Worm (Caenorhabditis elegans) whole organism, L3 larva: ENCODE data around the gene upb-1.

Experiments
- R02D3.7 ChIP-seq: fragments of 150-350 bp; optimal IDR thresholded peaks from 2 replicates; lab custom pipeline; 2014; ENCODE audit warnings: missing biosample characterization, missing genetic modification characterization
- aly-2 ChIP-seq: fragments of 150-350 bp; optimal IDR thresholded peaks from 2 replicates; lab custom pipeline; 2014; ENCODE audit warnings: missing biosample characterization, missing genetic modification characterization
- ceh-9 ChIP-seq: sonication (generic microtip); optimal IDR thresholded peaks from 2 replicates; lab custom pipeline; 2018; ENCODE audit warnings: missing biosample characterization, missing genetic modification characterization
- daf-12 ChIP-seq: fragments of 150-350 bp; optimal IDR thresholded peaks from 2 replicates; lab custom pipeline; 2014; ENCODE audit warnings: missing biosample characterization, missing genetic modification reagents, missing genetic modification characterization
- egl-27 ChIP-seq: sonication (generic microtip); optimal IDR thresholded peaks from 4 replicates; lab custom pipeline; 2017; ENCODE audit warnings: missing biosample characterization, missing genetic modification reagents, missing genetic modification characterization
- egl-5 ChIP-seq: fragments of 150-350 bp; optimal IDR thresholded peaks from 2 replicates; lab custom pipeline; 2017; ENCODE audit warnings: missing biosample characterization, missing genetic modification reagents, missing genetic modification characterization, inconsistent platforms
- elt-1 ChIP-seq: fragments of 150-350 bp; optimal IDR thresholded peaks from 2 replicates; lab custom pipeline; 2014; ENCODE audit warnings: missing biosample characterization, missing genetic modification characterization
- eor-1 ChIP-seq, 2 experiments: fragments of 150-350 bp; optimal IDR thresholded peaks; 2 replicates each; lab custom pipeline; 2014 to 2018; ENCODE audit warnings: missing biosample characterization in 2 of 2, missing genetic modification characterization in 2 of 2
- fkh-10 ChIP-seq: sonication (generic microtip); optimal IDR thresholded peaks from 2 replicates; lab custom pipeline; 2017; ENCODE audit warnings: missing biosample characterization, missing genetic modification reagents, missing genetic modification characterization
- fos-1 ChIP-seq: fragments of 150-350 bp; optimal IDR thresholded peaks from 2 replicates; lab custom pipeline; 2014; ENCODE audit warnings: missing biosample characterization, missing genetic modification characterization
- hmg-11 ChIP-seq: sonication (generic microtip); optimal IDR thresholded peaks from 2 replicates; lab custom pipeline; 2016; ENCODE audit warnings: missing genetic modification characterization, missing compliant biosample characterization
- jun-1 ChIP-seq: fragments of 150-350 bp; optimal IDR thresholded peaks from 2 replicates; lab custom pipeline; 2014; ENCODE audit warnings: missing biosample characterization, missing genetic modification reagents, missing genetic modification characterization
- lin-15B ChIP-seq: fragments of 150-350 bp; optimal IDR thresholded peaks from 2 replicates; lab custom pipeline; 2014; ENCODE audit warnings: missing biosample characterization, missing genetic modification characterization
- lin-39 ChIP-seq: fragments of 150-350 bp; optimal IDR thresholded peaks from 2 replicates; lab custom pipeline; 2018; ENCODE audit warnings: missing biosample characterization, missing genetic modification reagents, missing genetic modification characterization
- lsy-12 ChIP-seq: sonication (generic microtip); optimal IDR thresholded peaks from 2 replicates; lab custom pipeline; 2016; ENCODE audit warnings: mild to moderate bottlenecking, missing genetic modification characterization, missing compliant biosample characterization
- mml-1 ChIP-seq: fragments of 150-350 bp; sonication (generic microtip); optimal IDR thresholded peaks from 3 replicates; lab custom pipeline; 2014; ENCODE audit warnings: missing biosample characterization, missing genetic modification characterization
- nfya-1 ChIP-seq: sonication (generic microtip); optimal IDR thresholded peaks from 2 replicates; lab custom pipeline; 2017; ENCODE audit warnings: missing genetic modification characterization, mild to moderate bottlenecking, missing compliant biosample characterization, antibody characterized with exemption, moderate library complexity; ENCODE audit not compliant: insufficient read depth
- nhr-12 ChIP-seq: fragments of 150-350 bp; optimal IDR thresholded peaks from 2 replicates; lab custom pipeline; 2014; ENCODE audit warnings: missing biosample characterization, missing genetic modification characterization
- nhr-23 ChIP-seq: fragments of 150-350 bp; optimal IDR thresholded peaks from 2 replicates; lab custom pipeline; 2014; ENCODE audit warnings: missing biosample characterization, missing genetic modification reagents, missing genetic modification characterization
- nhr-237 ChIP-seq: fragments of 150-350 bp; optimal IDR thresholded peaks from 2 replicates; lab custom pipeline; 2014; ENCODE audit warnings: missing biosample characterization, missing genetic modification characterization
- nhr-25 ChIP-seq: sonication (generic microtip); optimal IDR thresholded peaks from 2 replicates; lab custom pipeline; 2017; ENCODE audit warnings: missing biosample characterization, missing genetic modification characterization
- nhr-28 ChIP-seq: fragments of 150-350 bp; optimal IDR thresholded peaks from 2 replicates; lab custom pipeline; 2014; ENCODE audit warnings: missing biosample characterization, missing genetic modification characterization
- nhr-43 ChIP-seq: sonication (generic microtip); optimal IDR thresholded peaks from 2 replicates; lab custom pipeline; 2016; ENCODE audit warnings: mild to moderate bottlenecking, missing genetic modification characterization, missing compliant biosample characterization; ENCODE audit not compliant: poor library complexity, severe bottlenecking
- nhr-67 ChIP-seq: fragments of 150-350 bp; optimal IDR thresholded peaks from 2 replicates; lab custom pipeline; 2014; ENCODE audit warnings: missing biosample characterization, missing genetic modification characterization
- nhr-77 ChIP-seq: fragments of 150-350 bp; optimal IDR thresholded peaks from 2 replicates; lab custom pipeline; 2014; ENCODE audit warnings: missing biosample characterization, missing genetic modification characterization
- pha-4 ChIP-seq: fragments of 150-350 bp; optimal IDR thresholded peaks from 2 replicates; lab custom pipeline; 2014; ENCODE audit warnings: missing biosample characterization, missing genetic modification reagents, missing genetic modification characterization
- pqm-1 ChIP-seq: fragments of 150-350 bp; optimal IDR thresholded peaks from 2 replicates; lab custom pipeline; 2017; ENCODE audit warnings: missing biosample characterization, missing genetic modification characterization, inconsistent platforms
- sea-2 ChIP-seq: fragments of 150-350 bp; sonication (generic microtip); optimal IDR thresholded peaks from 4 replicates; lab custom pipeline; 2014; ENCODE audit warnings: missing biosample characterization, missing genetic modification reagents, missing genetic modification characterization
- tbx-2 ChIP-seq: sonication (generic microtip); optimal IDR thresholded peaks from 2 replicates; lab custom pipeline; 2016; ENCODE audit warnings: mild to moderate bottlenecking, missing genetic modification characterization, missing compliant biosample characterization
- unc-39 ChIP-seq: sonication (generic microtip); optimal IDR thresholded peaks from 4 replicates; lab custom pipeline; 2017; ENCODE audit warnings: missing biosample characterization, missing genetic modification characterization
- unc-62 ChIP-seq: fragments of 150-350 bp; sonication (generic microtip); optimal IDR thresholded peaks from 4 replicates; lab custom pipeline; 2014; ENCODE audit warnings: missing biosample characterization, missing genetic modification reagents, missing genetic modification characterization
- zag-1 ChIP-seq: fragments of 150-350 bp; optimal IDR thresholded peaks from 2 replicates; lab custom pipeline; 2014; ENCODE audit warnings: missing biosample characterization, missing genetic modification characterization
- ztf-11 ChIP-seq: fragments of 150-350 bp; optimal IDR thresholded peaks from 2 replicates; lab custom pipeline; 2014; ENCODE audit warnings: missing biosample characterization, missing genetic modification characterization
- ztf-4 ChIP-seq: fragments of 150-350 bp; optimal IDR thresholded peaks from 2 replicates; lab custom pipeline; 2014; ENCODE audit warnings: missing biosample characterization, missing genetic modification characterization

The upb-1 gene

ce11 chrII:6311888-6312287 is 22.0 kb upstream of the upb-1 start:
- no peak for TF ChIP-seq daf-12
- no peak for TF ChIP-seq egl-27 (tag; lab: Kevin White, UChicago)
- TF ChIP-seq nhr-237 (tag; lab: Kevin White, UChicago) = no peak
- TF ChIP-seq egl-5 (tag; lab: Kevin White, UChicago) = no peak
- no peak for TF ChIP-seq unc-62
- no peak for TF ChIP-seq ztf-11 (tag; lab: Kevin White, UChicago)
- TF ChIP-seq ceh-9 (tag; lab: Kevin White, UChicago) = no peak
- no peak for TF ChIP-seq hmg-11 (tag; lab: Kevin White, UChicago)
- no peak for TF ChIP-seq nhr-12 (tag; lab: Kevin White, UChicago)
- no peak for TF ChIP-seq pqm-1 (tag; lab: Kevin White, UChicago)
- no peak for TF ChIP-seq tbx-2
- no peak for TF ChIP-seq nhr-23 (tag; lab: Kevin White, UChicago)
- no peak for TF ChIP-seq pha-4
- no peak for TF ChIP-seq lin-15B
- no peak for TF ChIP-seq nhr-67 (tag; lab: Kevin White, UChicago)
- no peak for TF ChIP-seq fkh-10 (GFP tag; lab: Kevin White, UChicago)

DNA sequence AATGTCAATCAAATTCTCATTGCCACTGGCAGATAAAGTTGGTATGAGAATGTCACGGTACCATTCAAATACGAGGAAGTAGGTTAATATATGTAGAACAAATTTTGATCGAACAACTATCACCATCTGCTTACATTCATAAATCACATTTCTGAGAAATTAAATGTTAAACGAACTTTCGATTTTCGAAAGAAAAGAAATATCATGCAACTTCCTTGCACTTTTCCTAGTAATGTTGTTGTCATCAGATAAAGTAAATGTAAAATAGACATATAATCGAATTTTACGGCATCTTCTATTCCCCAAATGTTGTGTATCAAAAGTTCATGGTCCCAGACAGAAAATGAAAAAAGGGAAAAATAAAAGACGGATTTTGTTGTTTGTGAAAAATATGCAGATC is 21.6 kb upstream of the upb-1 start:
- no peak for TF ChIP-seq nhr-237 (tag; lab: Kevin White, UChicago)
- no peak for TF ChIP-seq unc-62
- TF ChIP-seq zag-1 (tag; lab: Kevin White, UChicago) = no peak
- no peak for TF ChIP-seq nhr-25 (tag; lab: Kevin White, UChicago)
- TF ChIP-seq nhr-28 = no peak
- TF ChIP-seq fkh-10 (GFP tag; lab: Kevin White, UChicago) = peak; percentile 27
- no peak for TF ChIP-seq daf-12
- TF ChIP-seq mml-1 (tag; lab: Kevin White, UChicago) = no peak

DNA sequence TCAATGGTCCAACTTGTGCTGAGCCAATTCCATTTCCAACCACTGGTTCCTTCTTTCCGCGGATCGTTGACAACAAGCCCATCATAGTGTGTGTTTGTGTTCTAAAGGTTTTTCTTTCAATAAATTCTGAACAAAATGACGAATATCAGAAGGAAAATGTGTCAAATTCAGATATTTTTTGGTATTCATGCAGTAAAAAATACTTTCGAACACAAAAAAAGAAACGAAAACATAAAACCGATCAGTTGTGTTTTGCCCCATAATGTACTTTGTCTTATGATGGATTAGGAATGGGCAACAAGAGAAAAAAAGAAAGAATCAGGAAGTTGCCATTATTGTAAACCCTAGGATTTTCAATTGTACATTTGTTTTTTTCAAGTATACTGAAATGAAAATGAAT is 19.3 kb upstream of the upb-1 start, which contains the start of gene glb-10:
Gene glb-10, minus strand, starts transcription at position 101 of the 400 bp plus-strand sequence.
- TF ChIP-seq nhr-25 (tag; lab: Kevin White, UChicago) (no peak), nhr-77 (no peak), pqm-1 (tag; lab: Kevin White, UChicago) (no peak), ztf-4 (tag; lab: Kevin White, UChicago) (no peak), nhr-28 (no peak), nhr-12 (tag; lab: Kevin White, UChicago) (no peak), nhr-43 (tag; lab: Kevin White, UChicago) (no peak), nhr-23 (tag; lab: Kevin White, UChicago) (no peak), lin-39 (tag; lab: Kevin White, UChicago) (no peak), R02D3.7 (tag; lab: Kevin White, UChicago) (no peak), nhr-237 (tag; lab: Kevin White, UChicago) (no peak), tbx-2 (no peak), fos-1 (tag; lab: Kevin White, UChicago) (no peak), hmg-11 (tag; lab: Kevin White, UChicago) (no peak), jun-1 (tag; lab: Kevin White, UChicago) (no peak), unc-39 (tag; lab: Kevin White, UChicago) (no peak), eor-1 (tag; optimal IDR thresholded peaks at IDR 0.05; lab: Kevin White, UChicago) (no peak), daf-12 (no peak)

DNA sequence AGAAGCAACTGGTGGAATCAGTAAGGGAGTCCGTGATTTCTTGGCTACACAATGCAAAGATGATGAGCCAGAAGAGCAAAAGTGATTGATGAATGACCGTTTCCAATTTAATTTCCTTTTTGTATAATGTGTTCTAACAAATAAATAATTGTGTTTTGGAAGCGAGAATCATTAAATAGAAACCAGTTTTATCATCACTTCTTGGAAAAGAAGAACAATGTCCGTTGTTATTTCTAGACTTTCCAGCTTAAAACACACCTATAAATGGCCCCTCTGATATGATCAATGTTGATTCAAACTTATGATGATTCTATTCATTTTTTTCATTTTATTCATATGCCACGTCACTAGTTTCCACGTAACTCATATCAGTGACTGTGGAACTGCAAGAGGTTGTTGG is 16.2 kb upstream of the upb-1 start, which contains the start of gene C29F5.8:
Gene C29F5.8, plus strand, starts transcription at position 301 of the 400 bp plus-strand sequence.
- TF ChIP-seq aly-2 (tag; lab: Kevin White, UChicago) (no peak), daf-12 (no peak), elt-1 (tag; lab: Kevin White, UChicago) (no peak)

ce11 chrII:6303209-6303740 is 13.4 kb upstream of the upb-1 start, which contains the start of gene C29F5.1:
TSS of gene C29F5.1 (plus strand) at chrII:6303525.
- TF ChIP-seq hmg-11 (tag; lab: Kevin White, UChicago) (no peak), nfya-1 (peak; percentile 1), egl-5 (tag; lab: Kevin White, UChicago) (peak; percentile 40)

ce11 chrII:6294261-6294660 is 4.4 kb upstream of the upb-1 start, which contains the start of gene mps-1:
TSS of gene mps-1 (minus strand) at chrII:6294361.
- TF ChIP-seq lsy-12 = no peak
- no peak for TF ChIP-seq ceh-9 (tag; lab: Kevin White, UChicago)
- no peak for TF ChIP-seq sea-2 (GFP tag; lab: Kevin White, UChicago)
